Fruit fly (Drosophila melanogaster): Measurements from ENCODE around the gene dpy.

The dpy gene

dm6 chr2L:4591842-4592241, 22.3 kb downstream of the dpy start:
- no peak for TF ChIP-seq CG17801 (GFP tag; optimal IDR thresholded peaks at IDR 0.05; ENCODE audit: partially characterized antibody)

dm6 chr2L:4588797-4589196, 25.3 kb downstream of the dpy start:
- TF ChIP-seq CG17801 (GFP tag; optimal IDR thresholded peaks at IDR 0.05; ENCODE audit: partially characterized antibody), result no peak

dm6 chr2L:4583306-4583705, 30.8 kb downstream of the dpy start:
- no peak for TF ChIP-seq CG17801 (GFP tag; optimal IDR thresholded peaks at IDR 0.05; ENCODE audit: partially characterized antibody)

- TF ChIP-seq CG17801 (GFP tag; optimal IDR thresholded peaks at IDR 0.05; ENCODE audit: partially characterized antibody), result no peak
Measured at dm6 chr2L:4578974-4579373, 35.1 kb downstream of the dpy start.

dm6 chr2L:4578027-4578426, 36.1 kb downstream of the dpy start, which contains the start of gene HP6:
Gene HP6, minus strand, starts transcription at chr2L:4578218.
- no peak for TF ChIP-seq CG17801 (GFP tag; optimal IDR thresholded peaks at IDR 0.05; ENCODE audit: partially characterized antibody)

dm6 chr2L:4576467-4576866, 37.6 kb downstream of the dpy start:
- no peak for TF ChIP-seq CG17801 (GFP tag; optimal IDR thresholded peaks at IDR 0.05; ENCODE audit: partially characterized antibody)

dm6 chr2L:4573327-4573726, 40.8 kb downstream of the dpy start:
- no peak for TF ChIP-seq CG17801 (GFP tag; optimal IDR thresholded peaks at IDR 0.05; ENCODE audit: partially characterized antibody)

- TF ChIP-seq CG17801 (GFP tag; optimal IDR thresholded peaks at IDR 0.05; ENCODE audit: partially characterized antibody), result no peak
Measured at dm6 chr2L:4571316-4571715, 42.8 kb downstream of the dpy start.

- TF ChIP-seq CG17801 (GFP tag; optimal IDR thresholded peaks at IDR 0.05; ENCODE audit: partially characterized antibody), result no peak
Measured at dm6 chr2L:4567219-4567618, 46.9 kb downstream of the dpy start.

- no peak for TF ChIP-seq CG17801 (GFP tag; optimal IDR thresholded peaks at IDR 0.05; ENCODE audit: partially characterized antibody)
Measured at dm6 chr2L:4521328-4521727, 92.8 kb downstream of the dpy start.

- no peak for TF ChIP-seq CG17801 (GFP tag; optimal IDR thresholded peaks at IDR 0.05; ENCODE audit: partially characterized antibody)
Measured at dm6 chr2L:4477978-4478377, 136.1 kb downstream of the dpy start.

- no peak for TF ChIP-seq CG17801 (GFP tag; optimal IDR thresholded peaks at IDR 0.05; ENCODE audit: partially characterized antibody)
Measured at dm6 chr2L:4476672-4477273, 137.3 kb downstream of the dpy start, which contains the start of gene ine. Gene ine, minus strand, starts transcription at chr2L:4477022.

dm6 chr2L:4475422-4475821, 138.7 kb downstream of the dpy start:
- no peak for TF ChIP-seq CG17801 (GFP tag; optimal IDR thresholded peaks at IDR 0.05; ENCODE audit: partially characterized antibody)

- TF ChIP-seq CG17801 (GFP tag; optimal IDR thresholded peaks at IDR 0.05; ENCODE audit: partially characterized antibody), result peak; percentile 12
Measured at dm6 chr2L:4464946-4465345, 149.2 kb downstream of the dpy start, which contains the start of gene FIG4. Gene FIG4, plus strand, starts transcription at chr2L:4465174.

- TF ChIP-seq CG17801 (GFP tag; optimal IDR thresholded peaks at IDR 0.05; ENCODE audit: partially characterized antibody), result no peak
Measured at dm6 chr2L:4463323-4463722, 150.8 kb downstream of the dpy start, which contains the start of the genes CG15443 and Paris. Gene CG15443, minus strand, starts transcription at chr2L:4463447. Gene Paris, plus strand, starts transcription at chr2L:4463611.

- TF ChIP-seq CG17801 (GFP tag; optimal IDR thresholded peaks at IDR 0.05; ENCODE audit: partially characterized antibody), result no peak
Measured at dm6 chr2L:4459543-4459942, 154.6 kb downstream of the dpy start, which contains the start of the genes mRpL27 and CG15435. Gene mRpL27, minus strand, starts transcription at chr2L:4459638. Gene CG15435, plus strand, starts transcription at chr2L:4459729.
